Fruit fly (Drosophila melanogaster): ENCODE measurements around the gene Surf1.

DNA sequence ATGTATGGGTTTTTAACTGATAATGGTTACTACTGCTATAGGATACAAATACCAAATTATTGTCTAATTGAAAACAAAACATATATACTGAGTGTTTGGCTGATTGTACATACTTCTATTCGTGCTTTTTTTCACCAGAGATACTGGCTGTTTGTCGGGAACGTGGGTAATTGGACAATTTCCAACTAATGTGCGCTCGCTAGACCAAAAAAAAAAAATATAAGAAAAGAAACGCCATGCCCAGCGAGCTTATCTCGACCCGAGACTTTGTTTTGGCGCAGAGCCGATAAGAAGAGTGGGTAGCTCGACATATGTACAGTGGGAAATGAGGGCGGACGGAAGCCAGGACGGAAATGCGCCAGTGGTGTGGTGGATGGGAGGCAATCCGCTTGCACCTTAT lies 5.0 kb downstream of the Surf1 start:
- TF ChIP-seq CG8478 (optimal IDR thresholded peaks at IDR 0.05) (no peak), psq (optimal IDR thresholded peaks at IDR 0.05) (no peak)
